Fruit fly (Drosophila melanogaster) whole organism, embryonic: ENCODE measurements around the gene CG15027.

Experiments
- ATbp ChIP-seq: fragments of 200-800 bp; sonication (Bioruptor generic); optimal IDR thresholded peaks from 2 replicates; lab custom pipeline; 2017; ENCODE audit warnings: missing biosample characterization, mild to moderate bottlenecking, missing genetic modification characterization, missing genetic modification reagents
- Blimp-1 ChIP-seq: fragments of 200-800 bp; sonication (Bioruptor generic); optimal IDR thresholded peaks from 3 replicates; lab custom pipeline; 2018; ENCODE audit warnings: missing biosample characterization, missing genetic modification characterization, mild to moderate bottlenecking, moderate library complexity, missing genetic modification reagents
- CG10462 ChIP-seq: fragments of 200-800 bp; sonication (Bioruptor generic); optimal IDR thresholded peaks from 2 replicates; lab custom pipeline; 2016; ENCODE audit warnings: missing biosample characterization, missing genetic modification characterization
- CG10959 ChIP-seq: fragments of 200-800 bp; sonication (Bioruptor generic); IDR thresholded peaks from 2 replicates; pipeline ENCODE4 v1.3.6; 2022; ENCODE audit warnings: missing biosample characterization, missing genetic modification characterization
- CG11560 ChIP-seq: fragments of 200-800 bp; sonication (Bioruptor generic); IDR thresholded peaks from 3 replicates; pipeline ENCODE4 v1.3.6; 2022; ENCODE audit warnings: missing biosample characterization, missing genetic modification characterization
- CG12104 ChIP-seq: fragments of 200-800 bp; sonication (Bioruptor generic); optimal IDR thresholded peaks from 3 replicates; lab custom pipeline; 2016; ENCODE audit warnings: missing biosample characterization, missing genetic modification characterization
- CG13296 ChIP-seq: fragments of 200-800 bp; sonication (Bioruptor generic); optimal IDR thresholded peaks from 3 replicates; lab custom pipeline; 2018; ENCODE audit warnings: missing biosample characterization, mild to moderate bottlenecking, missing genetic modification characterization
- CG15269 ChIP-seq: fragments of 200-800 bp; sonication (Bioruptor generic); optimal IDR thresholded peaks from 2 replicates; lab custom pipeline; 2018; ENCODE audit warnings: missing biosample characterization, mild to moderate bottlenecking, missing genetic modification characterization, moderate library complexity
- CG15601 ChIP-seq: fragments of 200-800 bp; sonication (Bioruptor generic); optimal IDR thresholded peaks from 3 replicates; lab custom pipeline; 2019; ENCODE audit warnings: missing biosample characterization, mild to moderate bottlenecking, missing genetic modification characterization, moderate library complexity
- CG1647 ChIP-seq: fragments of 200-800 bp; sonication (Bioruptor generic); optimal IDR thresholded peaks from 3 replicates; lab custom pipeline; 2016; ENCODE audit warnings: missing biosample characterization, missing genetic modification characterization
- CG16863 ChIP-seq: fragments of 200-800 bp; sonication (Bioruptor generic); optimal IDR thresholded peaks from 3 replicates; lab custom pipeline; 2016; ENCODE audit warnings: missing biosample characterization, missing genetic modification characterization
- CG17361 ChIP-seq: fragments of 200-800 bp; sonication (Bioruptor generic); IDR thresholded peaks from 3 replicates; pipeline ENCODE4 v1.3.6; 2022; ENCODE audit warnings: missing biosample characterization, missing genetic modification characterization
- CG17612 ChIP-seq: fragments of 200-800 bp; sonication (Bioruptor generic); IDR thresholded peaks from 2 replicates; pipeline ENCODE4 v1.3.6; 2022; ENCODE audit warnings: missing biosample characterization, missing genetic modification characterization
- CG18476 ChIP-seq: fragments of 200-800 bp; sonication (Bioruptor generic); optimal IDR thresholded peaks from 2 replicates; lab custom pipeline; 2016; ENCODE audit warnings: missing biosample characterization, mild to moderate bottlenecking, missing genetic modification characterization
- CG2678 ChIP-seq: fragments of 200-800 bp; sonication (Bioruptor generic); optimal IDR thresholded peaks from 3 replicates; lab custom pipeline; 2019; ENCODE audit warnings: missing biosample characterization, mild to moderate bottlenecking, missing genetic modification characterization, moderate library complexity
- CG3065 ChIP-seq: fragments of 200-800 bp; sonication (Bioruptor generic); optimal IDR thresholded peaks from 2 replicates; lab custom pipeline; 2016; ENCODE audit warnings: missing biosample characterization, missing genetic modification characterization
- CG31388 ChIP-seq: fragments of 200-800 bp; sonication (Bioruptor generic); optimal IDR thresholded peaks from 2 replicates; lab custom pipeline; 2016; ENCODE audit warnings: missing biosample characterization, missing genetic modification characterization
- CG32772 ChIP-seq: fragments of 200-800 bp; sonication (Bioruptor generic); IDR thresholded peaks from 2 replicates; pipeline ENCODE4 v1.3.6; 2022; ENCODE audit warnings: missing biosample characterization, missing genetic modification characterization
- CG3281 ChIP-seq: fragments of 200-800 bp; sonication (Bioruptor generic); optimal IDR thresholded peaks from 3 replicates; lab custom pipeline; 2017; ENCODE audit warnings: missing biosample characterization, mild to moderate bottlenecking, missing genetic modification characterization
- CG4360 ChIP-seq: fragments of 200-800 bp; sonication (Bioruptor generic); IDR thresholded peaks from 2 replicates; pipeline ENCODE4 v1.3.6; 2022; ENCODE audit warnings: missing biosample characterization, missing genetic modification characterization
- CG4854 ChIP-seq: fragments of 200-800 bp; sonication (Bioruptor generic); optimal IDR thresholded peaks from 2 replicates; lab custom pipeline; 2016; ENCODE audit warnings: missing biosample characterization, missing genetic modification characterization, inconsistent platforms
- CG8290 ChIP-seq, 3 experiments: fragments of 200-800 bp; sonication (Bioruptor generic); optimal IDR thresholded peaks; 2 replicates each; lab custom pipeline; 2016 to 2019; ENCODE audit warnings: missing biosample characterization in 3 of 3, missing genetic modification characterization in 3 of 3, mild to moderate bottlenecking in 2 of 3, moderate library complexity in 1 of 3
- CG8924 ChIP-seq: fragments of 200-800 bp; optimal IDR thresholded peaks from 3 replicates; lab custom pipeline; 2019; ENCODE audit warnings: missing biosample characterization, mild to moderate bottlenecking, missing genetic modification characterization, moderate library complexity
- Dip2 ChIP-seq: fragments of 200-800 bp; sonication (Bioruptor generic); IDR thresholded peaks from 2 replicates; pipeline ENCODE4 v1.3.6; 2022; ENCODE audit warnings: missing biosample characterization, missing genetic modification characterization
- Gsc ChIP-seq: fragments of 200-800 bp; sonication (Bioruptor generic); IDR thresholded peaks from 2 replicates; pipeline ENCODE4 v1.3.6; 2022; ENCODE audit warnings: missing biosample characterization, missing genetic modification characterization
- Hmr ChIP-seq: fragments of 200-800 bp; sonication (Bioruptor generic); optimal IDR thresholded peaks from 3 replicates; lab custom pipeline; 2017; ENCODE audit warnings: mild to moderate bottlenecking, missing biosample characterization, missing genetic modification reagents, missing genetic modification characterization
- Hr51 ChIP-seq, 2 experiments: fragments of 200-800 bp; sonication (Bioruptor generic); optimal IDR thresholded peaks; 2 replicates in 1 of 2; 3 replicates in 1 of 2; lab custom pipeline; 2016 to 2018; ENCODE audit warnings: missing biosample characterization in 2 of 2, missing genetic modification characterization in 2 of 2, mild to moderate bottlenecking in 1 of 2, moderate library complexity in 1 of 2
- Hsf ChIP-seq: fragments of 200-800 bp; sonication (Bioruptor generic); optimal IDR thresholded peaks from 3 replicates; lab custom pipeline; 2016; ENCODE audit warnings: missing biosample characterization, missing genetic modification characterization
- Kr ChIP-seq: fragments of 200-800 bp; sonication (Bioruptor generic); optimal IDR thresholded peaks from 2 replicates; lab custom pipeline; 2017; ENCODE audit warnings: missing biosample characterization, mild to moderate bottlenecking, missing genetic modification characterization
- Nf-YB ChIP-seq: fragments of 200-800 bp; sonication (Bioruptor generic); optimal IDR thresholded peaks from 3 replicates; lab custom pipeline; 2019; ENCODE audit warnings: missing biosample characterization, mild to moderate bottlenecking, missing genetic modification characterization, moderate library complexity
- Pdp1 ChIP-seq, 2 experiments: fragments of 200-800 bp; sonication (Bioruptor generic); optimal IDR thresholded peaks; 3 replicates each; lab custom pipeline; 2016; ENCODE audit warnings: missing biosample characterization in 2 of 2, missing genetic modification characterization in 2 of 2, mild to moderate bottlenecking in 1 of 2, moderate library complexity in 1 of 2
- Sox100B ChIP-seq: fragments of 200-800 bp; sonication (Bioruptor generic); optimal IDR thresholded peaks from 3 replicates; lab custom pipeline; 2018; ENCODE audit warnings: missing biosample characterization, mild to moderate bottlenecking, missing genetic modification characterization
- Tbp ChIP-seq: fragments of >200 bp; optimal IDR thresholded peaks from 2 replicates; lab custom pipeline; 2018; ENCODE audit warnings: missing biosample characterization, missing genetic modification characterization
- abd-A ChIP-seq: fragments of 200-800 bp; sonication (Bioruptor generic); optimal IDR thresholded peaks from 3 replicates; lab custom pipeline; 2019; ENCODE audit warnings: missing biosample characterization, mild to moderate bottlenecking, missing genetic modification characterization, moderate library complexity
- al ChIP-seq: fragments of 200-800 bp; sonication (Bioruptor generic); IDR thresholded peaks from 2 replicates; pipeline ENCODE4 v1.3.6; 2022; ENCODE audit warnings: missing biosample characterization, missing genetic modification characterization
- dpn ChIP-seq, 2 experiments: fragments of 200-800 bp; sonication (Bioruptor generic); optimal IDR thresholded peaks; 3 replicates each; lab custom pipeline; 2016; ENCODE audit warnings: missing biosample characterization in 2 of 2, missing genetic modification characterization in 2 of 2
- en ChIP-seq: fragments of 200-800 bp; sonication (Bioruptor generic); optimal IDR thresholded peaks from 2 replicates; lab custom pipeline; 2016; ENCODE audit warnings: missing biosample characterization, missing genetic modification characterization
- ewg ChIP-seq: fragments of 200-800 bp; sonication (Bioruptor generic); optimal IDR thresholded peaks from 3 replicates; lab custom pipeline; 2017; ENCODE audit warnings: mild to moderate bottlenecking, missing biosample characterization, missing genetic modification reagents, missing genetic modification characterization
- gem ChIP-seq: fragments of 200-800 bp; sonication (Bioruptor generic); optimal IDR thresholded peaks from 2 replicates; lab custom pipeline; 2019; ENCODE audit warnings: missing biosample characterization, mild to moderate bottlenecking, missing genetic modification characterization, moderate library complexity
- gt ChIP-seq: fragments of 200-800 bp; sonication (Bioruptor generic); IDR thresholded peaks from 2 replicates; pipeline ENCODE4 v1.3.6; 2022; ENCODE audit warnings: missing biosample characterization, missing genetic modification characterization
- ind ChIP-seq: fragments of 200-800 bp; sonication (Bioruptor generic); optimal IDR thresholded peaks from 3 replicates; lab custom pipeline; 2016; ENCODE audit warnings: missing biosample characterization, missing genetic modification characterization
- mirr ChIP-seq: fragments of 200-800 bp; sonication (Bioruptor generic); optimal IDR thresholded peaks from 3 replicates; lab custom pipeline; 2018; ENCODE audit warnings: missing biosample characterization, mild to moderate bottlenecking, missing genetic modification characterization
- nom ChIP-seq: fragments of 200-800 bp; sonication (Bioruptor generic); optimal IDR thresholded peaks from 2 replicates; lab custom pipeline; 2017; ENCODE audit warnings: missing biosample characterization, missing genetic modification characterization, mild to moderate bottlenecking, moderate library complexity, missing genetic modification reagents
- prd ChIP-seq, 3 experiments: fragments of >200 bp in 2 of 3; fragments of 200-800 bp in 1 of 3; sonication (Bioruptor generic) in 1 of 3; optimal IDR thresholded peaks in 2 of 3; IDR thresholded peaks in 1 of 3; 2 replicates in 2 of 3; 3 replicates in 1 of 3; pipeline versions ENCODE4 v1.3.6 to Lab custom; 2017 to 2022; ENCODE audit warnings: missing biosample characterization in 1 of 3, missing genetic modification characterization in 1 of 3
- repo ChIP-seq: fragments of 200-800 bp; sonication (Bioruptor generic); optimal IDR thresholded peaks from 2 replicates; lab custom pipeline; 2016; ENCODE audit warnings: missing biosample characterization, missing genetic modification characterization
- sima ChIP-seq: fragments of 200-800 bp; sonication (Bioruptor generic); optimal IDR thresholded peaks from 2 replicates; lab custom pipeline; 2016; ENCODE audit warnings: missing biosample characterization, missing genetic modification characterization
- so ChIP-seq: fragments of 200-800 bp; sonication (Bioruptor generic); IDR thresholded peaks from 3 replicates; pipeline ENCODE4 v1.3.6; 2022; ENCODE audit warnings: missing biosample characterization, missing genetic modification characterization
- ssp ChIP-seq: fragments of 200-800 bp; sonication (Bioruptor generic); IDR thresholded peaks from 2 replicates; pipeline ENCODE4 v1.3.6; 2022; ENCODE audit warnings: missing biosample characterization, missing genetic modification characterization
- wor ChIP-seq: fragments of 200-800 bp; sonication (Bioruptor generic); IDR thresholded peaks from 2 replicates; pipeline ENCODE4 v1.3.6; 2022; ENCODE audit warnings: missing biosample characterization, missing genetic modification characterization

The CG15027 gene

DNA sequence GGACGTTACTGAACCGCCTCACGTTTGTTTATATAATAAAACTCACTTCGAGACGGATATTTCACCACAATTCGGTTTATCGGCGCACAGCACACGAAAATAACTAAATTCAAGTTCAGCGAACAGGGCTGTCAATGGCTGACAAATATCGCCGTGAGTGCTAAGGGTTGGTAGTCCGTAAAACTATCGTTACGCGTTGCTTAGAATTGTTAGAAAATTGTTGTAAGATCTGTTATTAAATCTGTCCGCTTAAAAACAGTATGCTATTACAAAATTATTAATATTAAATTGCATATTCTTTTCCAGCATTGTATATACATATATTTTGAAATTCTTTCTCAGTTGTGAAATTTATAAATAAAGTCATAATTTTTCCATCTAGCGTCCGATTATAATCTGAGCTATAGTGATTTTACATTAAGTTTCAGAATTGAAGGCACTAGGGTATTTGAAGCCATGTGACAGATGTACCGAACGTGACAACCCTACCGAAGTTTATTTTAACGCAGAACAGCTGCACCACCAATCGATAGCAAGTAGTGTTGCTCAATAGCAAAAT lies 968 bp downstream of the CG15027 start, which contains the start of gene Cox17 (continued):
- TF ChIP-seq so (GFP tag; lab: Robert Waterston, UW): peak; percentile 32; the same call in 1 of the 3 replicates
- TF ChIP-seq CG18476 (GFP tag; lab: Kevin White, UChicago): peak; percentile 85
- 0 out of 2 replicates have a peak, but pooled peaks have one; percentile 38 for TF ChIP-seq CG10959
- TF ChIP-seq Blimp-1: peak; percentile 73
- peak; percentile 72 for TF ChIP-seq ATbp (GFP tag; lab: Kevin White, UChicago)
- peak; percentile 53 for TF ChIP-seq Nf-YB (GFP tag; lab: Kevin White, UChicago)
- peak; percentile 59 to 82 for TF ChIP-seq Hr51 (GFP tag; optimal IDR thresholded peaks at IDR 0.05; lab: Kevin White, UChicago)
- no peak for TF ChIP-seq CG4360 (GFP tag; lab: Robert Waterston, UW)
- TF ChIP-seq en (GFP tag; lab: Kevin White, UChicago): no peak
- peak; percentile 76 for TF ChIP-seq CG15601 (tag; lab: Kevin White, UChicago)
- peak; percentile 56 for TF ChIP-seq CG4854
- TF ChIP-seq CG10462 (GFP tag; lab: Kevin White, UChicago): peak; percentile 8
- peak; percentile 77 for TF ChIP-seq CG13296 (GFP tag; lab: Kevin White, UChicago)
- TF ChIP-seq CG31388 (GFP tag; lab: Kevin White, UChicago): peak; percentile 62
- TF ChIP-seq sima (GFP tag; lab: Kevin White, UChicago): no peak
- TF ChIP-seq wor: no peak; the same call in 1 of the 2 replicates
- peak; percentile 85 for TF ChIP-seq CG8924 (tag; lab: Kevin White, UChicago)
- peak; percentile 47; the same call in 1 of the 3 replicates for TF ChIP-seq CG11560
- peak; percentile 89 for TF ChIP-seq CG2678 (tag; lab: Kevin White, UChicago)
- TF ChIP-seq Hmr (GFP tag; lab: Kevin White, UChicago): peak; percentile 84
- TF ChIP-seq CG16863 (GFP tag; lab: Kevin White, UChicago): peak; percentile 33
- TF ChIP-seq Gsc (GFP tag; lab: Robert Waterston, UW): no peak
- TF ChIP-seq CG3281 (GFP tag; lab: Kevin White, UChicago): peak; percentile 78
- no peak for TF ChIP-seq CG17612
- TF ChIP-seq CG12104 (GFP tag; lab: Kevin White, UChicago): peak; percentile 74
- TF ChIP-seq Dip2: no peak
- TF ChIP-seq nom (GFP tag; lab: Kevin White, UChicago): peak; percentile 53
- TF ChIP-seq CG3065 (GFP tag; lab: Kevin White, UChicago): peak; percentile 60
- TF ChIP-seq ind: peak; percentile 84
- TF ChIP-seq prd (optimal IDR thresholded peaks at IDR 0.05; lab: Kevin White, UChicago): no peak
- TF ChIP-seq prd (GFP tag; IDR thresholded peaks at IDR 0.05; lab: Robert Waterston, UW): peak; percentile 79
- TF ChIP-seq gt: no peak; the same call in 1 of the 2 replicates
- no peak for TF ChIP-seq Kr
- peak; percentile 75 to 78 for TF ChIP-seq Pdp1 (GFP tag; optimal IDR thresholded peaks at IDR 0.05; lab: Kevin White, UChicago)
- TF ChIP-seq ssp (GFP tag; lab: Robert Waterston, UW): peak; percentile 67
- peak; percentile 56 for TF ChIP-seq abd-A
- peak; percentile 28 for TF ChIP-seq repo
- TF ChIP-seq CG1647 (GFP tag; lab: Kevin White, UChicago): peak; percentile 63
- TF ChIP-seq Sox100B: peak; percentile 90
- peak; percentile 75 for TF ChIP-seq ewg (GFP tag; lab: Kevin White, UChicago)
- TF ChIP-seq CG8290 (GFP tag; optimal IDR thresholded peaks at IDR 0.05; lab: Kevin White, UChicago): peak; percentile 86
- peak; percentile 64 to 78 for TF ChIP-seq CG8290 (tag; optimal IDR thresholded peaks at IDR 0.05; lab: Kevin White, UChicago)
- TF ChIP-seq mirr: no peak
- peak; percentile 90 for TF ChIP-seq gem (tag; lab: Kevin White, UChicago)
- peak; percentile 84 for TF ChIP-seq Hsf (GFP tag; lab: Kevin White, UChicago)
- TF ChIP-seq al (GFP tag; lab: Robert Waterston, UW): peak; percentile 69
- peak; percentile 94 for TF ChIP-seq CG17361 (GFP tag; lab: Robert Waterston, UW)
- peak; percentile 60; the same call in 1 of the 2 replicates for TF ChIP-seq CG32772 (GFP tag; lab: Robert Waterston, UW)
- TF ChIP-seq dpn (GFP tag; optimal IDR thresholded peaks at IDR 0.05; lab: Kevin White, UChicago): peak; percentile 75 to 82
- peak; percentile 83 for TF ChIP-seq CG15269
- TF ChIP-seq Tbp: no peak
